Fruit fly (Drosophila melanogaster): ENCODE data around the gene PyK.

The PyK gene

DNA sequence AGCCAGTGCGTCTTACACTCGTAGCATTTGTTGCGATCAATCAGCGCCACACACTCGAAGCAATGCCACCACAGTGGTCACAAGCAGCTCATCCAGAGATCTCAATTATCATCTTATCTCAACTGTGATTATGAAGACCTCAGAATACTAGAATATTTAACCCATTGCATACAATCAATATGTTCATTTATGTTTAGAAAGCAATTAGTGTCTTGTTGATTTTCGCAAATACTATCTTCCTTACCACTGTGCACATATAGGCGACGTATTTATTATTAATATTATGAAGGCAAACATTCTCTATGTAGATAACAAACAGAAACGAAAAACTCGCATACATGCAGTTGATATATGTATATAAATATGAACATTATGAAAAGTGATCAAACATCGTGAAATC, 8.5 kb upstream of the PyK start (continued):
- TF ChIP-seq Lpt (GFP tag; optimal IDR thresholded peaks at IDR 0.05) (peak; percentile 70), Ets21C (GFP tag; optimal IDR thresholded peaks at IDR 0.05) (peak; percentile 53), Sox102F (GFP tag; optimal IDR thresholded peaks at IDR 0.05) (peak; percentile 77), eg (GFP tag; IDR thresholded peaks at IDR 0.05) (peak; percentile 94), Gug (GFP tag; IDR thresholded peaks at IDR 0.05) (peak; percentile 90), cyc (GFP tag; optimal IDR thresholded peaks at IDR 0.05) (peak; percentile 64), CG11762 (GFP tag; optimal IDR thresholded peaks at IDR 0.05; ENCODE audit: insufficient read depth) (peak; percentile 78), OdsH (GFP tag; optimal IDR thresholded peaks at IDR 0.05) (peak; percentile 88), ss (GFP tag; optimal IDR thresholded peaks at IDR 0.05) (peak; percentile 34 to 68), Eip78C (GFP tag) (peak; percentile 97), CG32006 (GFP tag; optimal IDR thresholded peaks at IDR 0.05) (peak; percentile 84), Hr4 (GFP tag; optimal IDR thresholded peaks at IDR 0.05) (peak; percentile 89), CG10669 (GFP tag; optimal IDR thresholded peaks at IDR 0.05) (peak; percentile 83), Hr38 (GFP tag; optimal IDR thresholded peaks at IDR 0.05) (no peak), CG1621 (tag; optimal IDR thresholded peaks at IDR 0.05) (peak; percentile 82), fkh (GFP tag; optimal IDR thresholded peaks at IDR 0.05) (peak; percentile 72), Eip75B (GFP tag; optimal IDR thresholded peaks at IDR 0.05) (peak; percentile 75), CG3919 (GFP tag; optimal IDR thresholded peaks at IDR 0.05) (peak; percentile 81), CG15336 (GFP tag; IDR thresholded peaks at IDR 0.05) (peak; percentile 88), CG8319 (GFP tag; optimal IDR thresholded peaks at IDR 0.05) (peak; percentile 61), net (GFP tag; optimal IDR thresholded peaks at IDR 0.05) (peak; percentile 86), CG9139 (GFP tag; optimal IDR thresholded peaks at IDR 0.05) (no peak), CG6163 (GFP tag; IDR thresholded peaks at IDR 0.05) (peak; percentile 87), CG6276 (GFP tag; optimal IDR thresholded peaks at IDR 0.05) (peak; percentile 82), esn (GFP tag; optimal IDR thresholded peaks at IDR 0.05) (peak; percentile 79)

DNA sequence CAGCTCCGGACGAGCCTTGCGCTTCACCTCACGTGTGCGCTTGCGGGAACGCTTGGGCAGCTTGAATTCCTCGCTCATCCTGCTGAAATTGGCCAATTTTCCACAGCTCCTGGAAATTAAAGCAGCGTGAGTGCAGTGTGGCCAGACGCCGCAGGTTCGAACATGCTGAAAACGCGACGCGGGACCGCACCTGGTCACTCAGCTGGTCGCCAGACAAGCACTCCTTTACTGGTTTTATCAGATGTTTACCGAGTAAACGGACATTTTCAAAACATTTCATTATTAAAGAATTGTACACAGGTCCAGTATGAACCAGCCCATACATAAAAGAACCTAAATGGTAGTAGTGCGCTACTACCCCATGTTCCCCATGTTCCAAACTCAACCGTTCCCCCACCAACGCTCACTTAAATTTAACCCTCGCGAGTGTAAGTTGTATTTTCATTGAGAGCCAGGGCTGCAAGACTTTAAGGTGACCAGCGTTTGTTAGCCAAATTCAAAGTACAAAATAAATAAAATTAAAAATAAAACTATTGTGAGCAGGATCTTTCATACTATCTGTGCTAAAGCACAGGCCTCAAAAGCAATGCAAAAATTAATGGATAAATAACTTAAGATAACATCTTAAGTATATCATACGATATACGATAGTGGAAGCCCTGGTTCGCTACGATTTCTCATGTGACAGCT, 5.0 kb upstream of the PyK start, which contains the start of the genes JMJD6, CG7071 and Muted:
Gene JMJD6 (minus strand): TSS at position 154 of the 690 bp plus-strand sequence.
Gene CG7071 (plus strand): TSS at position 403 of the 690 bp plus-strand sequence.
Gene Muted (plus strand): TSS at position 403 of the 690 bp plus-strand sequence.
- peak; percentile 79 for TF ChIP-seq vri (GFP tag; optimal IDR thresholded peaks at IDR 0.05)
- TF ChIP-seq Hr38 (GFP tag; optimal IDR thresholded peaks at IDR 0.05) = no peak
- peak; percentile 95 for TF ChIP-seq Eip78C (GFP tag)
- TF ChIP-seq Eip75B (GFP tag; optimal IDR thresholded peaks at IDR 0.05) = peak; percentile 88
- peak; percentile 60 for TF ChIP-seq Blimp-1 (GFP tag; optimal IDR thresholded peaks at IDR 0.05)
- peak; percentile 89 for TF ChIP-seq Smox (GFP tag; optimal IDR thresholded peaks at IDR 0.05)
- TF ChIP-seq Ets21C (GFP tag; optimal IDR thresholded peaks at IDR 0.05) = peak; percentile 88
- TF ChIP-seq CG10669 (GFP tag; optimal IDR thresholded peaks at IDR 0.05) = peak; percentile 76
- TF ChIP-seq Sox102F (GFP tag; optimal IDR thresholded peaks at IDR 0.05) = peak; percentile 79
- TF ChIP-seq spab (GFP tag; optimal IDR thresholded peaks at IDR 0.05) = peak; percentile 47
- TF ChIP-seq CG6854 (GFP tag; optimal IDR thresholded peaks at IDR 0.05) = peak; percentile 60
- TF ChIP-seq fd85E (GFP tag; optimal IDR thresholded peaks at IDR 0.05) = peak; percentile 59
- peak; percentile 85 for TF ChIP-seq CG34406 (GFP tag; optimal IDR thresholded peaks at IDR 0.05)
- TF ChIP-seq Hr39 (GFP tag; optimal IDR thresholded peaks at IDR 0.05) = peak; percentile 89
- peak; percentile 63 for TF ChIP-seq fd59A (GFP tag; optimal IDR thresholded peaks at IDR 0.05)
- peak; percentile 84 for TF ChIP-seq fkh (GFP tag; optimal IDR thresholded peaks at IDR 0.05)
- TF ChIP-seq topi (GFP tag; optimal IDR thresholded peaks at IDR 0.05) = peak; percentile 88
- peak; percentile 67 to 72 for TF ChIP-seq salr (GFP tag; optimal IDR thresholded peaks at IDR 0.05)
- TF ChIP-seq dsx (GFP tag; optimal IDR thresholded peaks at IDR 0.05; ENCODE audit: poor library complexity, severe bottlenecking) = peak; percentile 57
- TF ChIP-seq CG6808 (GFP tag; optimal IDR thresholded peaks at IDR 0.05) = peak; percentile 74
- TF ChIP-seq Gug (GFP tag; IDR thresholded peaks at IDR 0.05) = peak; percentile 83
- peak; percentile 92 for TF ChIP-seq svp (GFP tag)
- TF ChIP-seq CG8319 (GFP tag; optimal IDR thresholded peaks at IDR 0.05) = peak; percentile 78
- TF ChIP-seq CG3919 (GFP tag; optimal IDR thresholded peaks at IDR 0.05) = peak; percentile 88
- no peak for TF ChIP-seq CG9139 (GFP tag; optimal IDR thresholded peaks at IDR 0.05)
- peak; percentile 88 for TF ChIP-seq Eip93F (GFP tag; optimal IDR thresholded peaks at IDR 0.05)
- peak; percentile 61 to 68 for TF ChIP-seq ss (GFP tag; optimal IDR thresholded peaks at IDR 0.05)
- TF ChIP-seq CG10631 (GFP tag; optimal IDR thresholded peaks at IDR 0.05) = peak; percentile 91
- TF ChIP-seq CG1621 (tag; optimal IDR thresholded peaks at IDR 0.05) = peak; percentile 47
- TF ChIP-seq Lpt (GFP tag; optimal IDR thresholded peaks at IDR 0.05) = peak; percentile 72
- peak; percentile 78 for TF ChIP-seq CG4318 (GFP tag; optimal IDR thresholded peaks at IDR 0.05)
- peak; percentile 80 for TF ChIP-seq net (GFP tag; optimal IDR thresholded peaks at IDR 0.05)
- peak; percentile 84 for TF ChIP-seq CG15336 (GFP tag; IDR thresholded peaks at IDR 0.05)
- TF ChIP-seq acj6 (GFP tag; optimal IDR thresholded peaks at IDR 0.05) = peak; percentile 87
- TF ChIP-seq eg (GFP tag; IDR thresholded peaks at IDR 0.05) = peak; percentile 90
- peak; percentile 80 for TF ChIP-seq CG7368 (GFP tag; optimal IDR thresholded peaks at IDR 0.05)
- TF ChIP-seq Met (GFP tag; optimal IDR thresholded peaks at IDR 0.05) = peak; percentile 91
- peak; percentile 90 for TF ChIP-seq cyc (GFP tag; optimal IDR thresholded peaks at IDR 0.05)
- peak; percentile 90 for TF ChIP-seq OdsH (GFP tag; optimal IDR thresholded peaks at IDR 0.05)
